Worm (Caenorhabditis elegans) whole organism, young adult: ENCODE data around the gene ins-13.

ENCODE experiments used
- B0019.2 ChIP-seq: fragments of 200-800 bp; sonication (Bioruptor generic); conservative IDR thresholded peaks from 2 replicates; pipeline ENCODE4 v1.3.6; 2022; ENCODE audit warnings: missing genetic modification reagents, missing genetic modification characterization, missing compliant biosample characterization
- B0336.3 ChIP-seq: fragments of 200-800 bp; sonication (Bioruptor generic); IDR thresholded peaks from 2 replicates; pipeline ENCODE4 v1.3.6; 2022; ENCODE audit warnings: missing genetic modification characterization, missing compliant biosample characterization
- C17E4.6 ChIP-seq: fragments of 200-800 bp; sonication (Bioruptor generic); IDR thresholded peaks from 2 replicates; pipeline ENCODE4 v1.3.6; 2022; ENCODE audit warnings: missing genetic modification reagents, missing genetic modification characterization, missing compliant biosample characterization
- D2030.7 ChIP-seq: fragments of 200-800 bp; sonication (Bioruptor generic); IDR thresholded peaks from 2 replicates; pipeline ENCODE4 v1.3.6; 2022; ENCODE audit warnings: missing genetic modification reagents, missing genetic modification characterization, missing compliant biosample characterization
- F33H1.4 ChIP-seq: fragments of 200-800 bp; sonication (Bioruptor generic); IDR thresholded peaks from 2 replicates; pipeline ENCODE4 v1.3.6; 2022; ENCODE audit warnings: missing genetic modification reagents, missing genetic modification characterization, missing compliant biosample characterization
- F55B11.4 ChIP-seq: sonication (generic microtip); optimal IDR thresholded peaks from 2 replicates; lab custom pipeline; 2016; ENCODE audit warnings: missing compliant biosample characterization, missing genetic modification characterization, borderline replicate concordance; ENCODE audit not compliant: insufficient read depth
- F57A8.1 ChIP-seq: fragments of 200-800 bp; sonication (Bioruptor generic); optimal IDR thresholded peaks from 2 replicates; lab custom pipeline; 2018; ENCODE audit warnings: mild to moderate bottlenecking, missing genetic modification characterization, moderate library complexity, missing compliant biosample characterization
- F57C9.4 ChIP-seq: sonication (generic microtip); optimal IDR thresholded peaks from 2 replicates; lab custom pipeline; 2017; ENCODE audit warnings: mild to moderate bottlenecking, missing genetic modification characterization, missing compliant biosample characterization
- T07F8.4 ChIP-seq: sonication (generic microtip); optimal IDR thresholded peaks from 2 replicates; lab custom pipeline; 2016; ENCODE audit warnings: mild to moderate bottlenecking, missing genetic modification characterization, moderate library complexity, missing compliant biosample characterization
- T26A5.8 ChIP-seq: sonication (generic microtip); optimal IDR thresholded peaks from 2 replicates; lab custom pipeline; 2016; ENCODE audit warnings: missing genetic modification characterization, missing compliant biosample characterization
- Y56A3A.18 ChIP-seq: fragments of 200-800 bp; sonication (Bioruptor generic); IDR thresholded peaks from 2 replicates; pipeline ENCODE4 v1.3.6; 2022; ENCODE audit warnings: missing genetic modification reagents, missing genetic modification characterization, missing compliant biosample characterization
- ZK185.1 ChIP-seq: sonication (generic microtip); optimal IDR thresholded peaks from 2 replicates; lab custom pipeline; 2016; ENCODE audit warnings: mild to moderate bottlenecking, missing genetic modification characterization, missing compliant biosample characterization; ENCODE audit not compliant: poor library complexity, severe bottlenecking
- akir-1 ChIP-seq: fragments of 200-800 bp; sonication (Bioruptor generic); optimal IDR thresholded peaks from 2 replicates; lab custom pipeline; 2018; ENCODE audit warnings: mild to moderate bottlenecking, missing genetic modification characterization, moderate library complexity, missing compliant biosample characterization
- aptf-3 ChIP-seq: fragments of 200-800 bp; sonication (Bioruptor generic); IDR thresholded peaks from 2 replicates; pipeline ENCODE4 v1.3.6; 2022; ENCODE audit warnings: missing genetic modification characterization, missing compliant biosample characterization
- atf-7 ChIP-seq: sonication (generic microtip); optimal IDR thresholded peaks from 2 replicates; lab custom pipeline; 2017; ENCODE audit warnings: mild to moderate bottlenecking, missing genetic modification characterization, missing compliant biosample characterization
- bed-2 ChIP-seq: fragments of 200-800 bp; sonication (Bioruptor generic); IDR thresholded peaks from 2 replicates; pipeline ENCODE4 v1.3.6; 2022; ENCODE audit warnings: missing genetic modification reagents, missing genetic modification characterization, missing compliant biosample characterization
- cebp-1 ChIP-seq, 2 experiments: fragments of 200-800 bp in 1 of 2; sonication (Bioruptor generic) in 1 of 2; sonication (generic microtip) in 1 of 2; IDR thresholded peaks in 1 of 2; optimal IDR thresholded peaks in 1 of 2; 2 replicates each; pipeline versions ENCODE4 v1.3.6 to Lab custom; 2017 to 2022; ENCODE audit warnings: missing compliant biosample characterization in 2 of 2, missing genetic modification characterization in 2 of 2, mild to moderate bottlenecking in 1 of 2, missing genetic modification reagents in 1 of 2, moderate library complexity in 1 of 2
- ceh-91 ChIP-seq: fragments of 200-800 bp; sonication (Bioruptor generic); IDR thresholded peaks from 2 replicates; pipeline ENCODE4 v1.3.6; 2022; ENCODE audit warnings: missing genetic modification reagents, missing genetic modification characterization, missing compliant biosample characterization
- die-1 ChIP-seq: sonication (generic microtip); optimal IDR thresholded peaks from 2 replicates; lab custom pipeline; 2016; ENCODE audit warnings: missing genotype, mild to moderate bottlenecking, missing genetic modification characterization, missing compliant biosample characterization
- dpl-1 ChIP-seq: fragments of 150-350 bp; optimal IDR thresholded peaks from 2 replicates; lab custom pipeline; 2014; ENCODE audit warnings: missing biosample characterization, missing genetic modification reagents, missing genetic modification characterization
- efl-1 ChIP-seq: fragments of 150-350 bp; optimal IDR thresholded peaks from 2 replicates; lab custom pipeline; 2014; ENCODE audit warnings: missing biosample characterization, missing genetic modification reagents, missing genetic modification characterization
- egl-44 ChIP-seq: fragments of 200-800 bp; sonication (Bioruptor generic); IDR thresholded peaks from 2 replicates; pipeline ENCODE4 v1.3.6; 2022; ENCODE audit warnings: missing genetic modification reagents, missing genetic modification characterization, missing compliant biosample characterization
- ets-4 ChIP-seq: fragments of 200-800 bp; sonication (Bioruptor generic); optimal IDR thresholded peaks from 2 replicates; lab custom pipeline; 2018; ENCODE audit warnings: mild to moderate bottlenecking, missing genetic modification characterization, missing compliant biosample characterization
- him-1 ChIP-seq: sonication (generic microtip); optimal IDR thresholded peaks from 2 replicates; lab custom pipeline; 2016; ENCODE audit warnings: missing genotype, missing genetic modification reagents, missing genetic modification characterization, missing compliant biosample characterization
- hmg-1.2 ChIP-seq: fragments of 200-800 bp; sonication (Bioruptor generic); IDR thresholded peaks from 2 replicates; pipeline ENCODE4 v1.3.6; 2022; ENCODE audit warnings: missing genetic modification reagents, missing genetic modification characterization, missing compliant biosample characterization
- hmg-20 ChIP-seq: fragments of 200-800 bp; sonication (Bioruptor generic); IDR thresholded peaks from 2 replicates; pipeline ENCODE4 v1.3.6; 2022; ENCODE audit warnings: missing genetic modification reagents, missing genetic modification characterization, missing compliant biosample characterization
- hrde-1 ChIP-seq: sonication (generic microtip); optimal IDR thresholded peaks from 2 replicates; lab custom pipeline; 2016; ENCODE audit warnings: missing genetic modification characterization, mild to moderate bottlenecking, missing compliant biosample characterization, moderate library complexity, missing genotype, missing genetic modification reagents, borderline replicate concordance
- hsf-1 ChIP-seq: fragments of 200-800 bp; sonication (Bioruptor generic); IDR thresholded peaks from 2 replicates; pipeline ENCODE4 v1.3.6; 2022; ENCODE audit warnings: missing genetic modification reagents, missing genetic modification characterization, missing compliant biosample characterization
- lin-54 ChIP-seq: fragments of 200-800 bp; sonication (Bioruptor generic); optimal IDR thresholded peaks from 2 replicates; lab custom pipeline; 2018; ENCODE audit warnings: mild to moderate bottlenecking, missing genetic modification characterization, missing compliant biosample characterization
- lir-1 ChIP-seq: fragments of 200-800 bp; sonication (Bioruptor generic); conservative IDR thresholded peaks from 2 replicates; pipeline ENCODE4 v1.3.6; 2022; ENCODE audit warnings: missing genetic modification reagents, missing genetic modification characterization, missing compliant biosample characterization
- lsy-27 ChIP-seq: sonication (generic microtip); optimal IDR thresholded peaks from 2 replicates; lab custom pipeline; 2017; ENCODE audit warnings: missing genetic modification characterization, mild to moderate bottlenecking, missing compliant biosample characterization, antibody characterized with exemption, missing genotype, borderline replicate concordance; ENCODE audit not compliant: insufficient read depth
- mes-4 ChIP-seq: sonication (generic microtip); optimal IDR thresholded peaks from 2 replicates; lab custom pipeline; 2016; ENCODE audit warnings: missing genotype, missing genetic modification characterization, missing compliant biosample characterization
- nfya-1 ChIP-seq: sonication (generic microtip); optimal IDR thresholded peaks from 2 replicates; lab custom pipeline; 2017; ENCODE audit warnings: antibody characterized with exemption, missing compliant biosample characterization, missing genetic modification characterization, borderline replicate concordance; ENCODE audit not compliant: insufficient read depth
- nhr-90 ChIP-seq: sonication (generic microtip); optimal IDR thresholded peaks from 2 replicates; lab custom pipeline; 2016; ENCODE audit warnings: missing genotype, mild to moderate bottlenecking, missing genetic modification characterization, missing compliant biosample characterization
- pbrm-1 ChIP-seq: fragments of 200-800 bp; sonication (Bioruptor generic); IDR thresholded peaks from 2 replicates; pipeline ENCODE4 v1.3.6; 2022; ENCODE audit warnings: missing genetic modification reagents, missing genetic modification characterization, missing compliant biosample characterization
- rec-8 ChIP-seq, 2 experiments: sonication (generic microtip); optimal IDR thresholded peaks; 2 replicates each; lab custom pipeline; 2016; ENCODE audit warnings: mild to moderate bottlenecking in 2 of 2, missing genetic modification characterization in 2 of 2, missing genetic modification reagents in 2 of 2, missing genotype in 2 of 2, missing biosample characterization in 1 of 2, missing compliant biosample characterization in 1 of 2, moderate library complexity in 1 of 2
- snpc-3.4 ChIP-seq: sonication (generic microtip); optimal IDR thresholded peaks from 2 replicates; lab custom pipeline; 2017; ENCODE audit warnings: missing genetic modification characterization, mild to moderate bottlenecking, missing compliant biosample characterization, antibody characterized with exemption, moderate library complexity, missing genotype, missing genetic modification reagents
- snpc-4 ChIP-seq, 5 experiments: fragments of 150-350 bp in 1 of 5; sonication (generic microtip) in 4 of 5; optimal IDR thresholded peaks; 2 replicates each; lab custom pipeline; 2014 to 2018; ENCODE audit warnings: missing genetic modification characterization in 5 of 5, missing biosample characterization in 3 of 5, antibody characterized with exemption in 2 of 5, mild to moderate bottlenecking in 2 of 5, missing compliant biosample characterization in 2 of 5, missing genotype in 2 of 5, moderate library complexity in 2 of 5, missing genetic modification reagents in 1 of 5
- sptf-2 ChIP-seq: fragments of 200-800 bp; sonication (Bioruptor generic); optimal IDR thresholded peaks from 2 replicates; lab custom pipeline; 2018; ENCODE audit warnings: mild to moderate bottlenecking, missing genetic modification characterization, missing compliant biosample characterization
- tbp1 ChIP-seq: fragments of 200-800 bp; sonication (Bioruptor generic); optimal IDR thresholded peaks from 2 replicates; lab custom pipeline; 2018; ENCODE audit warnings: mild to moderate bottlenecking, missing genetic modification characterization, missing compliant biosample characterization
- tbx-9 ChIP-seq: sonication (generic microtip); optimal IDR thresholded peaks from 2 replicates; lab custom pipeline; 2016; ENCODE audit warnings: borderline replicate concordance, missing genetic modification characterization, inconsistent platforms, missing compliant biosample characterization
- xnd-1 ChIP-seq: sonication (generic microtip); optimal IDR thresholded peaks from 2 replicates; lab custom pipeline; 2016; ENCODE audit warnings: missing genotype, missing genetic modification reagents, missing genetic modification characterization, missing compliant biosample characterization
- zim-3 ChIP-seq: sonication (generic microtip); optimal IDR thresholded peaks from 2 replicates; lab custom pipeline; 2017; ENCODE audit warnings: mild to moderate bottlenecking, missing genetic modification characterization, moderate library complexity, missing compliant biosample characterization
- ztf-22 ChIP-seq: fragments of 200-800 bp; sonication (Bioruptor generic); optimal IDR thresholded peaks from 2 replicates; lab custom pipeline; 2018; ENCODE audit warnings: mild to moderate bottlenecking, missing genetic modification characterization, moderate library complexity, missing compliant biosample characterization
- ztf-26 ChIP-seq: sonication (generic microtip); optimal IDR thresholded peaks from 2 replicates; lab custom pipeline; 2017; ENCODE audit warnings: missing genetic modification characterization, missing compliant biosample characterization
- ztf-6 ChIP-seq: fragments of 200-800 bp; sonication (Bioruptor generic); IDR thresholded peaks from 2 replicates; pipeline ENCODE4 v1.3.6; 2022; ENCODE audit warnings: missing genetic modification reagents, missing genetic modification characterization, missing compliant biosample characterization

The ins-13 gene

ce11 chrII:5577060-5577459, 32.4 kb upstream of the ins-13 start (continued):
- TF ChIP-seq Y56A3A.18 (0 out of 2 replicates have a peak, but pooled peaks have one; percentile 55), zim-3 (tag; lab: Kevin White, UChicago) (peak; percentile 35), ets-4 (no peak), tbp1 (GFP tag; lab: Kevin White, UChicago) (peak; percentile 99), F57A8.1 (GFP tag; lab: Kevin White, UChicago) (no peak), ztf-26 (tag; lab: Kevin White, UChicago) (peak; percentile 7), lir-1 (no peak), D2030.7 (GFP tag; lab: Robert Waterston, UW) (0 out of 2 replicates have a peak, but pooled peaks have one; percentile 26), die-1 (tag; lab: Kevin White, UChicago) (peak; percentile 69), ZK185.1 (peak; percentile 51), snpc-4 (GFP tag; optimal IDR thresholded peaks at IDR 0.05; lab: Kevin White, UChicago) (peak; percentile 54), snpc-4 (tag; optimal IDR thresholded peaks at IDR 0.05; lab: Kevin White, UChicago) (peak; percentile 25 to 86 (median 70)), dpl-1 (GFP tag; lab: Kevin White, UChicago) (no peak), hmg-1.2 (peak; percentile 71), xnd-1 (tag; lab: Kevin White, UChicago) (no peak), T26A5.8 (tag; lab: Kevin White, UChicago) (no peak), F57C9.4 (tag; lab: Kevin White, UChicago) (no peak), C17E4.6 (no peak), aptf-3 (GFP tag; lab: Robert Waterston, UW) (no peak), B0336.3 (0 out of 2 replicates have a peak, but pooled peaks have one; percentile 28), ztf-22 (GFP tag; lab: Kevin White, UChicago) (no peak), mes-4 (peak; percentile 56), snpc-3.4 (tag; lab: Kevin White, UChicago) (peak; percentile 22), F33H1.4 (GFP tag; lab: Robert Waterston, UW) (peak; percentile 27; the same call in 1 of the 2 replicates), F55B11.4 (no peak), lsy-27 (tag; lab: Kevin White, UChicago) (no peak), hmg-20 (GFP tag; lab: Robert Waterston, UW) (no peak), efl-1 (GFP tag; lab: Kevin White, UChicago) (no peak), him-1 (tag; lab: Kevin White, UChicago) (peak; percentile 80), cebp-1 (GFP tag; IDR thresholded peaks at IDR 0.05; lab: Robert Waterston, UW) (no peak), cebp-1 (tag; optimal IDR thresholded peaks at IDR 0.05; lab: Kevin White, UChicago) (no peak), sptf-2 (GFP tag; lab: Kevin White, UChicago) (no peak), nhr-90 (tag; lab: Kevin White, UChicago) (peak; percentile 66), rec-8 (tag; optimal IDR thresholded peaks at IDR 0.05; lab: Kevin White, UChicago) (peak in 1 of 2 experiments; percentile 65), lin-54 (peak; percentile 58), tbx-9 (tag; lab: Kevin White, UChicago) (no peak), atf-7 (no peak), egl-44 (GFP tag; lab: Robert Waterston, UW) (no peak), ztf-6 (GFP tag; lab: Robert Waterston, UW) (no peak), akir-1 (GFP tag; lab: Kevin White, UChicago) (no peak), pbrm-1 (GFP tag; lab: Robert Waterston, UW) (no peak), B0019.2 (GFP tag; lab: Robert Waterston, UW) (no peak), hrde-1 (tag; lab: Kevin White, UChicago) (no peak), ceh-91 (GFP tag; lab: Robert Waterston, UW) (no peak), bed-2 (GFP tag; lab: Robert Waterston, UW) (no peak), hsf-1 (GFP tag; lab: Robert Waterston, UW) (no peak), nfya-1 (no peak), T07F8.4 (tag; lab: Kevin White, UChicago) (peak; percentile 24)
